Comparison of ENCODE assay signal across 5 worm cellular contexts in the genomic region with DNA sequence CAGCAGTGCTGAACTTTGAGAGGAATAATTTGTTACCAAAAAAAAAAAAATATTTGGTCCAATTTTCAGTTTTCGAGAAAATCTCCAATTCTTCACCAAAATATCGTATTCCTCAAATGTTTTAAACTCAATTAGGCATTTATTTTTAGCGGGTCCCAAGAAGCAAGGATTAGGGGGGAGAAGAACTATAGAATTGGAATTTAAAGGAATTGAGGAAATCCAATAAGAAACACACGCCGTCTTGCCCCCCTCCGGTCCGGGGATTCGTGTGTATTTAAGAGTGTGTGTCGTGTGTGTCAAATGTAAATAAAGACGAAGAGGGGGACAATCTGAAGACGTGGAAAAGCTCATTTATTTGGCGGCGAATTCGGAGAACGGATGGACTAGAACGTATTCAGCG.
TF ChIP-seq lines count a peak whose summit lies in the region.

No protein-coding gene starts in this region.

TF ChIP-seq in whole organism, L1 larva, 84 proteins besides CTCF, POLR2A, EP300 and RAD21:
- TF ChIP-seq fkh-10 (GFP tag; optimal IDR thresholded peaks at IDR 0.05; lab: Kevin White, UChicago) (peak; percentile 47), Y116A8C.19 (tag; optimal IDR thresholded peaks at IDR 0.05; lab: Kevin White, UChicago; ENCODE audit: borderline replicate concordance) (no peak), tbx-2 (tag; optimal IDR thresholded peaks at IDR 0.05; lab: Kevin White, UChicago) (no peak), lin-14 (GFP tag; optimal IDR thresholded peaks at IDR 0.05; lab: Kevin White, UChicago) (peak; percentile 20)

TF ChIP-seq in whole organism, L3 larva, 47 proteins besides CTCF, POLR2A, EP300 and RAD21:
- TF ChIP-seq fkh-10 (GFP tag; optimal IDR thresholded peaks at IDR 0.05; lab: Kevin White, UChicago) (peak; percentile 37), unc-39 (tag; optimal IDR thresholded peaks at IDR 0.05; lab: Kevin White, UChicago) (no peak)
TF ChIP-seq in whole organism, L3 larva: peak in this region for 1.

TF ChIP-seq in whole organism, L4 larva, 104 proteins besides CTCF, POLR2A, EP300 and RAD21:
- no peak for TF ChIP-seq lin-29 (GFP tag; IDR thresholded peaks at IDR 0.05; lab: Robert Waterston, UW)
- no peak for TF ChIP-seq F44E2.7 (GFP tag; IDR thresholded peaks at IDR 0.05; lab: Robert Waterston, UW)
- peak in 1 of 2 experiments; percentile 6 for TF ChIP-seq unc-62 (GFP tag; optimal IDR thresholded peaks at IDR 0.05 in 1 of 2; lab: Kevin White, UChicago)
- no peak for TF ChIP-seq unc-62 (tag; optimal IDR thresholded peaks at IDR 0.05; lab: Kevin White, UChicago)
- TF ChIP-seq fkh-10 (GFP tag; optimal IDR thresholded peaks at IDR 0.05; lab: Kevin White, UChicago), result peak; percentile 31
TF ChIP-seq in whole organism, L4 larva: peak in this region for 2.

TF ChIP-seq in whole organism, late embryonic, 69 proteins besides CTCF, POLR2A, EP300 and RAD21:
- TF ChIP-seq unc-42 (tag; optimal IDR thresholded peaks at IDR 0.05; lab: Kevin White, UChicago), result peak; percentile 51
- no peak for TF ChIP-seq nfya-1 (tag; optimal IDR thresholded peaks at IDR 0.05; lab: Kevin White, UChicago)

TF ChIP-seq in whole organism, mixed stage, embryonic, 35 proteins besides CTCF, POLR2A, EP300 and RAD21:
- peak; percentile 86 for TF ChIP-seq ces-1 (GFP tag; optimal IDR thresholded peaks at IDR 0.05; lab: Kevin White, UChicago)
- no peak for TF ChIP-seq lsy-2 (tag; optimal IDR thresholded peaks at IDR 0.05; lab: Kevin White, UChicago)
